Fruit fly (Drosophila melanogaster) whole organism, embryonic: ENCODE results near the gene nesd.

Source experiments
- BEAF-32 ChIP-seq: fragments of 200-800 bp; sonication (Bioruptor generic); optimal IDR thresholded peaks from 3 replicates; lab custom pipeline; 2017; ENCODE audit warnings: missing biosample characterization, missing genetic modification characterization, mild to moderate bottlenecking, moderate library complexity, missing genetic modification reagents
- Bteb2 ChIP-seq: fragments of 200-800 bp; sonication (Bioruptor generic); optimal IDR thresholded peaks from 2 replicates; lab custom pipeline; 2016; ENCODE audit warnings: missing biosample characterization, missing genetic modification characterization
- CG11085 ChIP-seq: fragments of 200-800 bp; sonication (Bioruptor generic); IDR thresholded peaks from 2 replicates; pipeline ENCODE4 v1.3.6; 2022; ENCODE audit warnings: missing biosample characterization, missing genetic modification characterization
- CG12391 ChIP-seq: fragments of 200-800 bp; sonication (Bioruptor generic); optimal IDR thresholded peaks from 3 replicates; lab custom pipeline; 2018; ENCODE audit warnings: missing biosample characterization, mild to moderate bottlenecking, missing genetic modification characterization, moderate library complexity
- CG18764 ChIP-seq: fragments of 200-800 bp; sonication (Bioruptor generic); optimal IDR thresholded peaks from 3 replicates; lab custom pipeline; 2016; ENCODE audit warnings: missing biosample characterization, missing genetic modification characterization
- CG2116 ChIP-seq: fragments of 200-800 bp; sonication (Bioruptor generic); optimal IDR thresholded peaks from 3 replicates; lab custom pipeline; 2018; ENCODE audit warnings: missing biosample characterization, mild to moderate bottlenecking, missing genetic modification characterization
- CG2875 ChIP-seq: fragments of 200-800 bp; sonication (Bioruptor generic); optimal IDR thresholded peaks from 2 replicates; lab custom pipeline; 2017; ENCODE audit warnings: missing biosample characterization, mild to moderate bottlenecking, missing genetic modification characterization, missing genetic modification reagents
- CG30020 ChIP-seq: fragments of 200-800 bp; optimal IDR thresholded peaks from 2 replicates; lab custom pipeline; 2019; ENCODE audit warnings: missing biosample characterization, mild to moderate bottlenecking, missing genetic modification characterization, moderate library complexity
- CG31365 ChIP-seq: fragments of 200-800 bp; sonication (Bioruptor generic); optimal IDR thresholded peaks from 2 replicates; lab custom pipeline; 2018; ENCODE audit warnings: missing biosample characterization, mild to moderate bottlenecking, missing genetic modification characterization
- CG4404 ChIP-seq: fragments of 200-800 bp; sonication (Bioruptor generic); IDR thresholded peaks from 2 replicates; pipeline ENCODE4 v1.3.6; 2022; ENCODE audit warnings: missing biosample characterization, missing genetic modification characterization
- CG4854 ChIP-seq: fragments of 200-800 bp; sonication (Bioruptor generic); optimal IDR thresholded peaks from 2 replicates; lab custom pipeline; 2016; ENCODE audit warnings: missing biosample characterization, missing genetic modification characterization, inconsistent platforms
- CG6813 ChIP-seq: fragments of 200-800 bp; sonication (Bioruptor generic); optimal IDR thresholded peaks from 2 replicates; lab custom pipeline; 2017; ENCODE audit warnings: missing biosample characterization, missing genetic modification characterization, mild to moderate bottlenecking, moderate library complexity, missing genetic modification reagents
- CG8290 ChIP-seq, 3 experiments: fragments of 200-800 bp; sonication (Bioruptor generic); optimal IDR thresholded peaks; 2 replicates each; lab custom pipeline; 2016 to 2019; ENCODE audit warnings: missing biosample characterization in 3 of 3, missing genetic modification characterization in 3 of 3, mild to moderate bottlenecking in 2 of 3, moderate library complexity in 1 of 3
- CG8478 ChIP-seq: fragments of >200 bp; optimal IDR thresholded peaks from 2 replicates; lab custom pipeline; 2018
- CG9727 ChIP-seq: fragments of 200-800 bp; sonication (Bioruptor generic); optimal IDR thresholded peaks from 3 replicates; lab custom pipeline; 2017; ENCODE audit warnings: missing biosample characterization, mild to moderate bottlenecking, missing genetic modification characterization
- Chrac-16 ChIP-seq: fragments of 200-800 bp; sonication (Bioruptor generic); optimal IDR thresholded peaks from 3 replicates; lab custom pipeline; 2016; ENCODE audit warnings: missing biosample characterization, missing genetic modification characterization
- CrebB ChIP-seq: fragments of 200-800 bp; sonication (Bioruptor generic); optimal IDR thresholded peaks from 3 replicates; lab custom pipeline; 2018; ENCODE audit warnings: missing biosample characterization, mild to moderate bottlenecking, missing genetic modification characterization
- HLH3B ChIP-seq: fragments of 200-800 bp; sonication (Bioruptor generic); IDR thresholded peaks from 2 replicates; pipeline ENCODE4 v1.3.6; 2022; ENCODE audit warnings: missing biosample characterization, missing genetic modification characterization
- HmgD ChIP-seq: fragments of 200-800 bp; sonication (Bioruptor generic); optimal IDR thresholded peaks from 3 replicates; lab custom pipeline; 2016; ENCODE audit warnings: missing biosample characterization, missing genetic modification characterization
- Hr39 ChIP-seq: fragments of >200 bp; optimal IDR thresholded peaks from 2 replicates; lab custom pipeline; 2017
- Lhr ChIP-seq: fragments of 200-800 bp; sonication (Bioruptor generic); optimal IDR thresholded peaks from 3 replicates; lab custom pipeline; 2017; ENCODE audit warnings: mild to moderate bottlenecking, missing biosample characterization, missing genetic modification reagents, missing genetic modification characterization
- Lpt ChIP-seq: fragments of >200 bp; optimal IDR thresholded peaks from 2 replicates; lab custom pipeline; 2018; ENCODE audit warnings: missing biosample characterization, missing genetic modification characterization
- Max ChIP-seq: fragments of 200-800 bp; sonication (Bioruptor generic); optimal IDR thresholded peaks from 2 replicates; lab custom pipeline; 2016; ENCODE audit warnings: missing biosample characterization, mild to moderate bottlenecking, missing genetic modification characterization
- NC2α ChIP-seq: fragments of 200-800 bp; sonication (Bioruptor generic); optimal IDR thresholded peaks from 2 replicates; lab custom pipeline; 2016; ENCODE audit warnings: missing biosample characterization, missing genetic modification characterization
- NFAT ChIP-seq: fragments of 200-800 bp; sonication (Bioruptor generic); IDR thresholded peaks from 2 replicates; pipeline ENCODE4 v1.3.6; 2022; ENCODE audit warnings: missing biosample characterization, missing genetic modification characterization
- NfI ChIP-seq: fragments of 200-800 bp; sonication (Bioruptor generic); optimal IDR thresholded peaks from 3 replicates; lab custom pipeline; 2018; ENCODE audit warnings: missing biosample characterization, mild to moderate bottlenecking, missing genetic modification characterization, moderate library complexity
- Poxn ChIP-seq: fragments of 200-800 bp; sonication (Bioruptor generic); IDR thresholded peaks from 2 replicates; pipeline ENCODE4 v1.3.6; 2022; ENCODE audit warnings: missing biosample characterization, missing genetic modification characterization
- Rfx ChIP-seq: fragments of 200-800 bp; sonication (Bioruptor generic); IDR thresholded peaks from 2 replicates; pipeline ENCODE4 v1.3.6; 2022; ENCODE audit warnings: missing biosample characterization, missing genetic modification characterization
- Sry-β ChIP-seq: fragments of 200-800 bp; sonication (Bioruptor generic); optimal IDR thresholded peaks from 2 replicates; lab custom pipeline; 2018; ENCODE audit warnings: missing biosample characterization, mild to moderate bottlenecking, missing genetic modification characterization, moderate library complexity
- Tbp ChIP-seq: fragments of >200 bp; optimal IDR thresholded peaks from 2 replicates; lab custom pipeline; 2018; ENCODE audit warnings: missing biosample characterization, missing genetic modification characterization
- Vsx1 ChIP-seq: fragments of 200-800 bp; sonication (Bioruptor generic); optimal IDR thresholded peaks from 2 replicates; lab custom pipeline; 2017; ENCODE audit warnings: missing biosample characterization, mild to moderate bottlenecking, missing genetic modification characterization, missing genetic modification reagents
- abd-A ChIP-seq: fragments of 200-800 bp; sonication (Bioruptor generic); optimal IDR thresholded peaks from 3 replicates; lab custom pipeline; 2019; ENCODE audit warnings: missing biosample characterization, mild to moderate bottlenecking, missing genetic modification characterization, moderate library complexity
- aop ChIP-seq: fragments of 200-800 bp; sonication (Bioruptor generic); IDR thresholded peaks from 2 replicates; pipeline ENCODE4 v1.3.6; 2022; ENCODE audit warnings: missing biosample characterization, missing genetic modification characterization
- ara ChIP-seq: fragments of 200-800 bp; sonication (Bioruptor generic); IDR thresholded peaks from 2 replicates; pipeline ENCODE4 v1.3.6; 2022; ENCODE audit warnings: missing biosample characterization, missing genetic modification characterization
- fd102C ChIP-seq: fragments of 200-800 bp; sonication (Bioruptor generic); optimal IDR thresholded peaks from 2 replicates; lab custom pipeline; 2018; ENCODE audit warnings: missing biosample characterization, mild to moderate bottlenecking, missing genetic modification characterization, moderate library complexity
- fu2 ChIP-seq: fragments of 200-800 bp; sonication (Bioruptor generic); optimal IDR thresholded peaks from 2 replicates; lab custom pipeline; 2016; ENCODE audit warnings: missing biosample characterization, missing genetic modification characterization
- gcm ChIP-seq: fragments of 200-800 bp; sonication (Bioruptor generic); optimal IDR thresholded peaks from 2 replicates; lab custom pipeline; 2019; ENCODE audit warnings: missing biosample characterization, mild to moderate bottlenecking, missing genetic modification characterization, moderate library complexity
- gt ChIP-seq: fragments of 200-800 bp; sonication (Bioruptor generic); IDR thresholded peaks from 2 replicates; pipeline ENCODE4 v1.3.6; 2022; ENCODE audit warnings: missing biosample characterization, missing genetic modification characterization
- kah ChIP-seq: fragments of 200-800 bp; sonication (Bioruptor generic); optimal IDR thresholded peaks from 2 replicates; lab custom pipeline; 2018; ENCODE audit warnings: missing biosample characterization, mild to moderate bottlenecking, missing genetic modification characterization
- nerfin-1 ChIP-seq: fragments of 200-800 bp; sonication (Bioruptor generic); optimal IDR thresholded peaks from 3 replicates; lab custom pipeline; 2019; ENCODE audit warnings: missing biosample characterization, mild to moderate bottlenecking, missing genetic modification characterization, moderate library complexity
- onecut ChIP-seq: fragments of 200-800 bp; sonication (Bioruptor generic); IDR thresholded peaks from 2 replicates; pipeline ENCODE4 v1.3.6; 2022; ENCODE audit warnings: missing biosample characterization, missing genetic modification characterization
- peb ChIP-seq: fragments of 200-800 bp; sonication (Bioruptor generic); IDR thresholded peaks from 2 replicates; pipeline ENCODE4 v1.3.6; 2022; ENCODE audit warnings: missing biosample characterization, missing genetic modification characterization
- ranshi ChIP-seq: fragments of 200-800 bp; sonication (Bioruptor generic); IDR thresholded peaks from 2 replicates; pipeline ENCODE4 v1.3.6; 2022; ENCODE audit warnings: missing biosample characterization, missing genetic modification characterization
- row ChIP-seq: fragments of 200-800 bp; sonication (Bioruptor generic); IDR thresholded peaks from 3 replicates; pipeline ENCODE4 v1.3.6; 2022; ENCODE audit warnings: missing biosample characterization, missing genetic modification characterization
- sc ChIP-seq, 3 experiments: fragments of >200 bp in 2 of 3; fragments of 200-800 bp in 1 of 3; sonication (Bioruptor generic) in 1 of 3; optimal IDR thresholded peaks; 2 replicates in 2 of 3; 3 replicates in 1 of 3; lab custom pipeline; 2017; ENCODE audit warnings: mild to moderate bottlenecking in 1 of 3, missing biosample characterization in 1 of 3, missing genetic modification characterization in 1 of 3, missing genetic modification reagents in 1 of 3
- slou ChIP-seq: fragments of 200-800 bp; sonication (Bioruptor generic); optimal IDR thresholded peaks from 3 replicates; lab custom pipeline; 2016; ENCODE audit warnings: missing biosample characterization, missing genetic modification characterization
- stwl ChIP-seq: fragments of 200-800 bp; sonication (Bioruptor generic); optimal IDR thresholded peaks from 3 replicates; lab custom pipeline; 2018; ENCODE audit warnings: missing biosample characterization, mild to moderate bottlenecking, missing genetic modification characterization, moderate library complexity
- tgo ChIP-seq: fragments of 200-800 bp; sonication (Bioruptor generic); IDR thresholded peaks from 3 replicates; pipeline ENCODE4 v1.3.6; 2022; ENCODE audit warnings: missing biosample characterization, missing genetic modification characterization
- vvl ChIP-seq: fragments of 200-800 bp; sonication (Bioruptor generic); IDR thresholded peaks from 2 replicates; pipeline ENCODE4 v1.3.6; 2022; ENCODE audit warnings: missing biosample characterization, missing genetic modification characterization

Gene nesd

DNA sequence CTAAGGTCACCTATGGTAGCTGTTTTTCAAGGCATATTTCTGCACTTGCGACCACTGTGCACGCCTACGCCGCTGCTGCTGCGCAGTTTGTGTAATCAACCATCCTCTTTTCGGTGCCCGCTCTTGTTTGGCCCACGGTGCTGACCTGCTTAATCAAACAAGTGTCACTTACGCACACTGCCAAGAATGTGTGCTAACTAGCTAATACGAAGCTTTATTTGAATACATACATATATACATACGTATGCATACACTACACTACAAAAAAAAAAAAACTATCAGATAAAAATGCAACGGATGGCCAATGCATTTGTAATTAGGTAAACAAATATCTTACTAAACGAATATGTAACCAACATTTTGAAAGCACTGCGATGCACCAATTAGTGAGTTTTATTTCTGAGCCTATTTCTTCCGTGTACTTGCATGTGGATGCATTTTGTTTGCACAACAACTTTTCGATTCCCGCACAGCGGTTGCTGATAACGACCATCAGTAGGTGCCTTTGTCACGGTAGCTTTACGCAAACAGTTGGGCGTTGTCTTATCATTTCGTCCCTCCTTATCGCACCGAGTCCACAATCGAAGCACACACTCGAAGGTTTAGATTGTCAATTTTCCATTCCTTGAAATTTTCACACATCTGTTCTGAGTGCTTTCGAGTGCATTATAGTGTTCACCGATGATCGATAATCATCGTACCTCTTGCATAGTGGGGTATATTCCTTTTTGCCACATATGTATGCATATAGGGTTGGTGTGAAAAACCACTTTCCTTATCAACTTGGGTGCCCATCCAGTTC, 7.3 kb upstream of the nesd start (continued):
- TF ChIP-seq Rfx (GFP tag; lab: Robert Waterston, UW), result peak; percentile 73
- no peak for TF ChIP-seq BEAF-32 (GFP tag; lab: Kevin White, UChicago)
- TF ChIP-seq abd-A (tag; lab: Kevin White, UChicago), result peak; percentile 19
- TF ChIP-seq gt (GFP tag; lab: Robert Waterston, UW), result peak; percentile 91
- no peak for TF ChIP-seq Lpt (GFP tag; lab: Kevin White, UChicago)
- peak; percentile 8 for TF ChIP-seq HmgD (GFP tag; lab: Kevin White, UChicago)
- TF ChIP-seq NC2α, result peak; percentile 72
- TF ChIP-seq ranshi (GFP tag; lab: Robert Waterston, UW), result peak; percentile 81
- peak; percentile 76 for TF ChIP-seq onecut (GFP tag; lab: Robert Waterston, UW)
- peak; percentile 15; the same call in 1 of the 2 replicates for TF ChIP-seq NFAT
- TF ChIP-seq Max (GFP tag; lab: Kevin White, UChicago), result peak; percentile 73
- TF ChIP-seq nerfin-1 (tag; lab: Kevin White, UChicago), result peak; percentile 77
- TF ChIP-seq CG11085, result peak; percentile 47
- peak; percentile 55 for TF ChIP-seq Lhr
- peak; percentile 35 for TF ChIP-seq CG31365
- TF ChIP-seq CrebB (tag; lab: Kevin White, UChicago), result peak; percentile 75
- peak; percentile 0 for TF ChIP-seq Sry-β (GFP tag; lab: Kevin White, UChicago)
- TF ChIP-seq vvl, result peak; percentile 92
- TF ChIP-seq CG2116 (GFP tag; lab: Kevin White, UChicago), result peak; percentile 56
- peak; percentile 87 for TF ChIP-seq gcm (GFP tag; lab: Kevin White, UChicago)
- TF ChIP-seq Vsx1 (GFP tag; lab: Kevin White, UChicago), result peak; percentile 91
- TF ChIP-seq CG8478 (lab: Kevin White, UChicago), result no peak
- TF ChIP-seq CG4404, result peak; percentile 44
- no peak for TF ChIP-seq Hr39 (lab: Kevin White, UChicago)
- TF ChIP-seq fu2 (GFP tag; lab: Kevin White, UChicago), result peak; percentile 63
- peak; percentile 27 for TF ChIP-seq CG8290 (GFP tag; optimal IDR thresholded peaks at IDR 0.05; lab: Kevin White, UChicago)
- TF ChIP-seq CG8290 (tag; optimal IDR thresholded peaks at IDR 0.05; lab: Kevin White, UChicago), result peak; percentile 21 to 63
- peak; percentile 84 for TF ChIP-seq HLH3B
- peak; percentile 66 for TF ChIP-seq CG4854
- peak; percentile 43 for TF ChIP-seq fd102C
- TF ChIP-seq CG9727 (GFP tag; lab: Kevin White, UChicago), result peak; percentile 77
- TF ChIP-seq row (GFP tag; lab: Robert Waterston, UW), result peak; percentile 79
- TF ChIP-seq CG6813 (GFP tag; lab: Kevin White, UChicago), result peak; percentile 74
- no peak for TF ChIP-seq Poxn (GFP tag; lab: Robert Waterston, UW)
- peak; percentile 87 for TF ChIP-seq CG2875 (GFP tag; lab: Kevin White, UChicago)
- peak; percentile 75 for TF ChIP-seq peb
- peak; percentile 78 for TF ChIP-seq NfI (GFP tag; lab: Kevin White, UChicago)
- TF ChIP-seq Tbp (GFP tag; lab: Kevin White, UChicago), result no peak
- peak; percentile 93 for TF ChIP-seq ara
- TF ChIP-seq aop (GFP tag; lab: Robert Waterston, UW), result peak; percentile 5; the same call in 1 of the 2 replicates
- peak; percentile 76 for TF ChIP-seq CG18764 (GFP tag; lab: Kevin White, UChicago)
- no peak for TF ChIP-seq CG30020 (tag; lab: Kevin White, UChicago)
- TF ChIP-seq Bteb2 (GFP tag; lab: Kevin White, UChicago), result peak; percentile 81
- TF ChIP-seq tgo, result peak; percentile 74; the same call in 2 of the 3 replicates
- no peak for TF ChIP-seq stwl (tag; lab: Kevin White, UChicago)
- TF ChIP-seq slou (GFP tag; lab: Kevin White, UChicago), result no peak
- no peak for TF ChIP-seq sc (optimal IDR thresholded peaks at IDR 0.05; lab: Kevin White, UChicago)
- TF ChIP-seq sc (GFP tag; optimal IDR thresholded peaks at IDR 0.05; lab: Kevin White, UChicago), result peak; percentile 81
- TF ChIP-seq kah, result peak; percentile 95
- TF ChIP-seq CG12391 (tag; lab: Kevin White, UChicago), result peak; percentile 84
- TF ChIP-seq Chrac-16, result peak; percentile 72
